Worm (Caenorhabditis elegans): ENCODE results near the gene ncx-3.

ce11 chrIV:10754685-10755084 lies 38.2 kb downstream of the ncx-3 start, which contains the start of gene T25B9.5:
- TF ChIP-seq klf-2 (GFP tag; conservative IDR thresholded peaks at IDR 0.05) (no peak), cog-1 (tag; optimal IDR thresholded peaks at IDR 0.05) (no peak), ztf-23 (GFP tag; IDR thresholded peaks at IDR 0.05) (no peak), T22C8.4 (GFP tag; IDR thresholded peaks at IDR 0.05) (no peak), flt-1 (GFP tag; IDR thresholded peaks at IDR 0.05) (no peak), med-1 (GFP tag; optimal IDR thresholded peaks at IDR 0.05; ENCODE audit: insufficient read depth) (no peak), ref-1 (GFP tag; conservative IDR thresholded peaks at IDR 0.05) (no peak), ztf-29 (GFP tag; IDR thresholded peaks at IDR 0.05) (no peak), tab-1 (GFP tag; IDR thresholded peaks at IDR 0.05) (no peak)

Measured in whole organism, midembryonic.